Fruit fly (Drosophila melanogaster) whole organism, embryonic: Measurements from ENCODE around the gene ida.

Experiments
- Abd-B ChIP-seq: fragments of 200-800 bp; sonication (Bioruptor generic); optimal IDR thresholded peaks from 2 replicates; lab custom pipeline; 2018; ENCODE audit warnings: missing biosample characterization, mild to moderate bottlenecking, missing genetic modification characterization, moderate library complexity
- Atf-2 ChIP-seq: fragments of 200-800 bp; sonication (Bioruptor generic); optimal IDR thresholded peaks from 2 replicates; lab custom pipeline; 2016; ENCODE audit warnings: missing biosample characterization, missing genetic modification characterization
- CG10366 ChIP-seq: fragments of 200-800 bp; sonication (Bioruptor generic); IDR thresholded peaks from 2 replicates; pipeline ENCODE4 v1.3.6; 2022; ENCODE audit warnings: missing biosample characterization, missing genetic modification characterization
- CG11696 ChIP-seq: fragments of 200-800 bp; sonication (Bioruptor generic); IDR thresholded peaks from 2 replicates; pipeline ENCODE4 v1.3.6; 2022; ENCODE audit warnings: missing biosample characterization, missing genetic modification characterization
- CG12299 ChIP-seq: fragments of 200-800 bp; sonication (Bioruptor generic); optimal IDR thresholded peaks from 2 replicates; lab custom pipeline; 2018; ENCODE audit warnings: missing biosample characterization, mild to moderate bottlenecking, missing genetic modification characterization
- CG12769 ChIP-seq: fragments of 200-800 bp; sonication (Bioruptor generic); optimal IDR thresholded peaks from 2 replicates; lab custom pipeline; 2019; ENCODE audit warnings: missing biosample characterization, mild to moderate bottlenecking, missing genetic modification characterization, moderate library complexity
- CG17328 ChIP-seq: fragments of 200-800 bp; sonication (Bioruptor generic); IDR thresholded peaks from 2 replicates; pipeline ENCODE4 v1.3.6; 2022; ENCODE audit warnings: missing biosample characterization, missing genetic modification characterization
- CG17385 ChIP-seq: fragments of 200-800 bp; sonication (Bioruptor generic); optimal IDR thresholded peaks from 3 replicates; lab custom pipeline; 2018; ENCODE audit warnings: missing biosample characterization, mild to moderate bottlenecking, missing genetic modification characterization
- CG2199 ChIP-seq: fragments of 200-800 bp; sonication (Bioruptor generic); IDR thresholded peaks from 3 replicates; pipeline ENCODE4 v1.3.6; 2022; ENCODE audit warnings: missing biosample characterization, missing genetic modification characterization
- CG3065 ChIP-seq: fragments of 200-800 bp; sonication (Bioruptor generic); optimal IDR thresholded peaks from 2 replicates; lab custom pipeline; 2016; ENCODE audit warnings: missing biosample characterization, missing genetic modification characterization
- CG3163 ChIP-seq: fragments of 200-800 bp; sonication (Bioruptor generic); optimal IDR thresholded peaks from 3 replicates; lab custom pipeline; 2016; ENCODE audit warnings: missing biosample characterization, missing genetic modification characterization
- CG3281 ChIP-seq: fragments of 200-800 bp; sonication (Bioruptor generic); optimal IDR thresholded peaks from 3 replicates; lab custom pipeline; 2017; ENCODE audit warnings: missing biosample characterization, mild to moderate bottlenecking, missing genetic modification characterization
- CG34422 ChIP-seq: fragments of 200-800 bp; sonication (Bioruptor generic); IDR thresholded peaks from 3 replicates; pipeline ENCODE4 v1.3.6; 2022; ENCODE audit warnings: missing biosample characterization, missing genetic modification characterization
- CG3847 ChIP-seq: fragments of 200-800 bp; sonication (Bioruptor generic); IDR thresholded peaks from 2 replicates; pipeline ENCODE4 v1.3.6; 2022; ENCODE audit warnings: missing biosample characterization, missing genetic modification characterization
- CG3995 ChIP-seq: fragments of 200-800 bp; sonication (Bioruptor generic); optimal IDR thresholded peaks from 3 replicates; lab custom pipeline; 2016; ENCODE audit warnings: missing biosample characterization, missing genetic modification characterization
- CG8089 ChIP-seq: fragments of 200-800 bp; sonication (Bioruptor generic); optimal IDR thresholded peaks from 3 replicates; lab custom pipeline; 2016; ENCODE audit warnings: missing biosample characterization, missing genetic modification characterization
- CG8765 ChIP-seq: fragments of 200-800 bp; sonication (Bioruptor generic); IDR thresholded peaks from 2 replicates; pipeline ENCODE4 v1.3.6; 2022; ENCODE audit warnings: missing biosample characterization, missing genetic modification characterization
- CG8944 ChIP-seq: fragments of 200-800 bp; sonication (Bioruptor generic); optimal IDR thresholded peaks from 3 replicates; lab custom pipeline; 2016; ENCODE audit warnings: missing biosample characterization, missing genetic modification characterization
- Dll ChIP-seq: fragments of 200-800 bp; sonication (Bioruptor generic); IDR thresholded peaks from 4 replicates; pipeline ENCODE4 v1.3.6; 2022; ENCODE audit warnings: missing biosample characterization, missing genetic modification characterization; ENCODE audit not compliant: partially characterized antibody
- Gsc ChIP-seq: fragments of 200-800 bp; sonication (Bioruptor generic); IDR thresholded peaks from 2 replicates; pipeline ENCODE4 v1.3.6; 2022; ENCODE audit warnings: missing biosample characterization, missing genetic modification characterization
- H15 ChIP-seq: fragments of 200-800 bp; sonication (Bioruptor generic); IDR thresholded peaks from 3 replicates; pipeline ENCODE4 v1.3.6; 2022; ENCODE audit warnings: missing biosample characterization, missing genetic modification characterization
- Hey ChIP-seq: fragments of 200-800 bp; sonication (Bioruptor generic); optimal IDR thresholded peaks from 3 replicates; lab custom pipeline; 2018; ENCODE audit warnings: missing biosample characterization, mild to moderate bottlenecking, missing genetic modification characterization
- HmgD ChIP-seq: fragments of 200-800 bp; sonication (Bioruptor generic); optimal IDR thresholded peaks from 3 replicates; lab custom pipeline; 2016; ENCODE audit warnings: missing biosample characterization, missing genetic modification characterization
- Lhr ChIP-seq: fragments of 200-800 bp; sonication (Bioruptor generic); optimal IDR thresholded peaks from 3 replicates; lab custom pipeline; 2017; ENCODE audit warnings: mild to moderate bottlenecking, missing biosample characterization, missing genetic modification reagents, missing genetic modification characterization
- MTF-1 ChIP-seq: fragments of 200-800 bp; sonication (Bioruptor generic); optimal IDR thresholded peaks from 2 replicates; lab custom pipeline; 2018; ENCODE audit warnings: missing biosample characterization, mild to moderate bottlenecking, missing genetic modification characterization, borderline replicate concordance
- Med ChIP-seq: fragments of 200-800 bp; sonication (Bioruptor generic); peaks from one replicate; lab custom pipeline; 2016; ENCODE audit warnings: missing biosample characterization, missing genetic modification characterization, mild to moderate bottlenecking, inconsistent platforms, moderate library complexity
- Mes4 ChIP-seq: fragments of 200-800 bp; sonication (Bioruptor generic); optimal IDR thresholded peaks from 2 replicates; lab custom pipeline; 2016; ENCODE audit warnings: missing biosample characterization, missing genetic modification characterization
- Myb ChIP-seq: fragments of 200-800 bp; sonication (Bioruptor generic); optimal IDR thresholded peaks from 2 replicates; lab custom pipeline; 2016; ENCODE audit warnings: missing biosample characterization, missing genetic modification characterization
- Ptx1 ChIP-seq: fragments of 200-800 bp; sonication (Bioruptor generic); IDR thresholded peaks from 2 replicates; pipeline ENCODE4 v1.3.6; 2022; ENCODE audit warnings: missing biosample characterization, missing genetic modification characterization
- Rfx ChIP-seq: fragments of 200-800 bp; sonication (Bioruptor generic); IDR thresholded peaks from 2 replicates; pipeline ENCODE4 v1.3.6; 2022; ENCODE audit warnings: missing biosample characterization, missing genetic modification characterization
- az2 ChIP-seq: fragments of 200-800 bp; sonication (Bioruptor generic); optimal IDR thresholded peaks from 3 replicates; lab custom pipeline; 2016; ENCODE audit warnings: missing biosample characterization, missing genetic modification characterization
- bcd ChIP-seq: fragments of 200-800 bp; sonication (Bioruptor generic); optimal IDR thresholded peaks from 2 replicates; lab custom pipeline; 2017; ENCODE audit warnings: missing biosample characterization, mild to moderate bottlenecking, missing genetic modification characterization
- bsh ChIP-seq, 2 experiments: fragments of 200-800 bp; sonication (Bioruptor generic); optimal IDR thresholded peaks; 2 replicates each; lab custom pipeline; 2017 to 2018; ENCODE audit warnings: mild to moderate bottlenecking in 2 of 2, missing biosample characterization in 2 of 2, missing genetic modification characterization in 2 of 2, moderate library complexity in 1 of 2
- danr ChIP-seq: fragments of 200-800 bp; sonication (Bioruptor generic); IDR thresholded peaks from 2 replicates; pipeline ENCODE4 v1.3.6; 2022; ENCODE audit warnings: missing biosample characterization, missing genetic modification characterization
- en ChIP-seq: fragments of 200-800 bp; sonication (Bioruptor generic); optimal IDR thresholded peaks from 2 replicates; lab custom pipeline; 2016; ENCODE audit warnings: missing biosample characterization, missing genetic modification characterization
- fd96Cb ChIP-seq: fragments of 200-800 bp; sonication (Bioruptor generic); optimal IDR thresholded peaks from 2 replicates; lab custom pipeline; 2018; ENCODE audit warnings: missing biosample characterization, mild to moderate bottlenecking, missing genetic modification characterization, moderate library complexity
- gro ChIP-seq: fragments of 200-800 bp; sonication (Bioruptor generic); optimal IDR thresholded peaks from 2 replicates; lab custom pipeline; 2016; ENCODE audit warnings: missing biosample characterization, missing genetic modification characterization
- inv ChIP-seq: fragments of 200-800 bp; sonication (Bioruptor generic); IDR thresholded peaks from 2 replicates; pipeline ENCODE4 v1.3.6; 2022; ENCODE audit warnings: missing biosample characterization, missing genetic modification characterization; ENCODE audit not compliant: partially characterized antibody
- lbe ChIP-seq: fragments of 200-800 bp; sonication (Bioruptor generic); optimal IDR thresholded peaks from 2 replicates; lab custom pipeline; 2016; ENCODE audit warnings: missing biosample characterization, mild to moderate bottlenecking, missing genetic modification characterization
- lola ChIP-seq, 3 experiments: fragments of >200 bp in 2 of 3; fragments of 200-800 bp in 1 of 3; sonication (Bioruptor generic) in 1 of 3; optimal IDR thresholded peaks; 2 replicates each; lab custom pipeline; 2017 to 2019; ENCODE audit warnings: missing biosample characterization in 3 of 3, missing genetic modification characterization in 3 of 3, mild to moderate bottlenecking in 1 of 3, moderate library complexity in 1 of 3
- lov ChIP-seq, 2 experiments: fragments of 200-800 bp in 1 of 2; fragments of >200 bp in 1 of 2; sonication (Bioruptor generic) in 1 of 2; IDR thresholded peaks in 1 of 2; optimal IDR thresholded peaks in 1 of 2; 2 replicates in 1 of 2; 3 replicates in 1 of 2; pipeline versions ENCODE4 v1.3.6 to Lab custom; 2017 to 2022; ENCODE audit warnings: missing biosample characterization in 1 of 2, missing genetic modification characterization in 1 of 2
- nerfin-2 ChIP-seq: fragments of 200-800 bp; sonication (Bioruptor generic); IDR thresholded peaks from 2 replicates; pipeline ENCODE4 v1.3.6; 2022; ENCODE audit warnings: missing biosample characterization, missing genetic modification characterization; ENCODE audit not compliant: partially characterized antibody
- p53 ChIP-seq: fragments of 200-800 bp; sonication (Bioruptor generic); optimal IDR thresholded peaks from 2 replicates; lab custom pipeline; 2016; ENCODE audit warnings: missing biosample characterization, missing genetic modification characterization
- pb ChIP-seq: fragments of 200-800 bp; sonication (Bioruptor generic); optimal IDR thresholded peaks from 3 replicates; lab custom pipeline; 2016; ENCODE audit warnings: missing biosample characterization, missing genetic modification characterization
- pfk ChIP-seq: fragments of 200-800 bp; sonication (Bioruptor generic); optimal IDR thresholded peaks from 2 replicates; lab custom pipeline; 2018; ENCODE audit warnings: missing biosample characterization, mild to moderate bottlenecking, missing genetic modification characterization, moderate library complexity
- pros ChIP-seq: fragments of 200-800 bp; sonication (Bioruptor generic); optimal IDR thresholded peaks from 3 replicates; lab custom pipeline; 2019; ENCODE audit warnings: missing biosample characterization, mild to moderate bottlenecking, missing genetic modification characterization, moderate library complexity
- pzg ChIP-seq: fragments of 200-800 bp; sonication (Bioruptor generic); optimal IDR thresholded peaks from 3 replicates; lab custom pipeline; 2018; ENCODE audit warnings: missing biosample characterization, mild to moderate bottlenecking, missing genetic modification characterization, moderate library complexity
- schlank ChIP-seq: fragments of 200-800 bp; sonication (Bioruptor generic); optimal IDR thresholded peaks from 2 replicates; lab custom pipeline; 2018; ENCODE audit warnings: missing biosample characterization, mild to moderate bottlenecking, missing genetic modification characterization
- slou ChIP-seq: fragments of 200-800 bp; sonication (Bioruptor generic); optimal IDR thresholded peaks from 3 replicates; lab custom pipeline; 2016; ENCODE audit warnings: missing biosample characterization, missing genetic modification characterization
- slp2 ChIP-seq: fragments of 200-800 bp; sonication (Bioruptor generic); optimal IDR thresholded peaks from 2 replicates; lab custom pipeline; 2016; ENCODE audit warnings: missing biosample characterization, missing genetic modification characterization
- wdn ChIP-seq: fragments of 200-800 bp; sonication (Bioruptor generic); IDR thresholded peaks from 2 replicates; pipeline ENCODE4 v1.3.6; 2022; ENCODE audit warnings: missing biosample characterization, missing genetic modification characterization

The ida gene

DNA sequence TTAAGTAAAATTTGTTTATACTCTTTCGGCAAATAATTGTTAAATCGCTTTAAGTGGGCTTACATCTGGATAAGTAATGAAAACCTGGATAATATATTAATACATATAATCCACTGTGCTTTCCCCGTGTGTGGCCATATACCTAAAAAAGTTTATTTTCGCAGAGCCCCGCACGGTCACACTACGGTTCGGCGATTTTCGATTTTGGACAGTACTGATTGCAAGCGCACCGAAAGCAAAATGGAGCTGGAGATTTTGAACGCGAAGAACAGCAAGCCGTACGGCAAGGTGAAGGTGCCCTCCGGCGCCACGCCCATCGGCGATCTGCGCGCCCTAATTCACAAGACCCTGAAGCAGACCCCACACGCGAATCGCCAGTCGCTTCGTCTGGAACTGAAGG lies 1.8 kb upstream of the ida start, which contains the start of gene Sc2 (continued):
- TF ChIP-seq Hey (no peak), Gsc (no peak), slp2 (GFP tag; lab: Kevin White, UChicago) (no peak), CG3847 (peak; percentile 49), CG17385 (GFP tag; lab: Kevin White, UChicago) (no peak), MTF-1 (GFP tag; lab: Kevin White, UChicago) (peak; percentile 29), CG3995 (no peak), gro (GFP tag; lab: Kevin White, UChicago) (no peak), Myb (GFP tag; lab: Kevin White, UChicago) (no peak), Rfx (GFP tag; lab: Robert Waterston, UW) (peak; percentile 66), bcd (GFP tag; lab: Kevin White, UChicago) (no peak), inv (no peak), Dll (GFP tag; lab: Robert Waterston, UW) (no peak), pros (no peak), pzg (GFP tag; lab: Kevin White, UChicago) (peak; percentile 49), Atf-2 (GFP tag; lab: Kevin White, UChicago) (no peak), CG8944 (no peak), Abd-B (GFP tag; lab: Kevin White, UChicago) (no peak), slou (GFP tag; lab: Kevin White, UChicago) (no peak), bsh (GFP tag; optimal IDR thresholded peaks at IDR 0.05; lab: Kevin White, UChicago) (no peak), pfk (GFP tag; lab: Kevin White, UChicago) (no peak), CG8765 (no peak), CG2199 (no peak), Ptx1 (GFP tag; lab: Robert Waterston, UW) (peak; percentile 23; the same call in 1 of the 2 replicates), CG12299 (tag; lab: Kevin White, UChicago) (no peak), schlank (no peak), CG34422 (GFP tag; lab: Robert Waterston, UW) (peak; percentile 31; the same call in 1 of the 3 replicates), Mes4 (GFP tag; lab: Kevin White, UChicago) (no peak), H15 (GFP tag; lab: Robert Waterston, UW) (no peak), danr (no peak), CG3065 (GFP tag; lab: Kevin White, UChicago) (no peak), CG12769 (peak; percentile 28), CG10366 (GFP tag; lab: Robert Waterston, UW) (no peak), Lhr (GFP tag; lab: Kevin White, UChicago) (peak; percentile 39), lbe (GFP tag; lab: Kevin White, UChicago) (no peak), CG3163 (GFP tag; lab: Kevin White, UChicago) (no peak), en (GFP tag; lab: Kevin White, UChicago) (no peak), Med (GFP tag; lab: Kevin White, UChicago) (peak; percentile 71), CG8089 (GFP tag; lab: Kevin White, UChicago) (no peak), CG11696 (GFP tag; lab: Robert Waterston, UW) (no peak), p53 (no peak), wdn (GFP tag; lab: Robert Waterston, UW) (no peak), pb (no peak), az2 (GFP tag; lab: Kevin White, UChicago) (no peak), CG17328 (GFP tag; lab: Robert Waterston, UW) (no peak), fd96Cb (tag; lab: Kevin White, UChicago) (no peak), lov (optimal IDR thresholded peaks at IDR 0.05; lab: Kevin White, UChicago) (no peak), lov (GFP tag; IDR thresholded peaks at IDR 0.05; lab: Robert Waterston, UW) (0 out of 3 replicates have a peak, but pooled peaks have one; percentile 30), lola (GFP tag; optimal IDR thresholded peaks at IDR 0.05; lab: Kevin White, UChicago) (no peak), HmgD (GFP tag; lab: Kevin White, UChicago) (no peak), CG3281 (no peak), nerfin-2 (GFP tag; lab: Robert Waterston, UW) (no peak)
